Worm (Caenorhabditis elegans) whole organism, dauer: ENCODE data around the gene sri-51.
"Not testable (repeated sequence)": the region's sequence is repeated elsewhere in the genome, so short reads cannot be mapped to it uniquely, and the experiment has no call there.

Experiments
- unc-62 ChIP-seq: sonication (generic microtip); optimal IDR thresholded peaks from 2 replicates; lab custom pipeline; 2017; ENCODE audit warnings: missing biosample characterization, missing genetic modification reagents, missing genetic modification characterization

The sri-51 gene

DNA sequence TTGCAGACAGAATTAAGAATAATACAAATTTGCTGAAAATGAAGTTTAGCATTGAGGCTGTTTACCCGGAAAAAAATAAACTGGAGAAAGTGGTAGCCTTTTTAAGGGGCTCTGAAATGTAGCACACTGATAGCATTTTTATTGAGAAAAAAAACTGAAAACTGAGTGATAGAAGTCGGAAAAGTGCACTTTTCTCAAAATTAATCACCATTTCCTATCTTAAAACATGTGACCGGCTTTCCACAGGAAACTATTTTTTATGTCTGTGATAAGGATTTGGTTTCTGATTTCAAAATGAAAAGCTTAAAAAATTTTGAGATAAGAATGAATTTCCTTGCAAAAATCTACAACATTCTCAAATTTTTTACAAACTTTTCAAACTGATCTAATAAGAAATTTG, 21.8 kb upstream of the sri-51 start, which contains the start of gene ZC239.22:
Gene ZC239.22 (minus strand): TSS at position 101 of the 400 bp plus-strand sequence.
- no peak for TF ChIP-seq unc-62 (GFP tag; lab: Kevin White, UChicago)

- not testable (repeated sequence) for TF ChIP-seq unc-62 (GFP tag; lab: Kevin White, UChicago)
Observed at ce11 chrII:3215762-3216161, 16.9 kb upstream of the sri-51 start, which contains the start of gene ZC239.3. Gene ZC239.3 (plus strand): TSS chrII:3216062.

- no peak for TF ChIP-seq unc-62 (GFP tag; lab: Kevin White, UChicago)
Observed at ce11 chrII:3213898-3214297, 15.0 kb upstream of the sri-51 start, which contains the start of gene ZC239.4. Gene ZC239.4 (plus strand): TSS chrII:3214198.

DNA sequence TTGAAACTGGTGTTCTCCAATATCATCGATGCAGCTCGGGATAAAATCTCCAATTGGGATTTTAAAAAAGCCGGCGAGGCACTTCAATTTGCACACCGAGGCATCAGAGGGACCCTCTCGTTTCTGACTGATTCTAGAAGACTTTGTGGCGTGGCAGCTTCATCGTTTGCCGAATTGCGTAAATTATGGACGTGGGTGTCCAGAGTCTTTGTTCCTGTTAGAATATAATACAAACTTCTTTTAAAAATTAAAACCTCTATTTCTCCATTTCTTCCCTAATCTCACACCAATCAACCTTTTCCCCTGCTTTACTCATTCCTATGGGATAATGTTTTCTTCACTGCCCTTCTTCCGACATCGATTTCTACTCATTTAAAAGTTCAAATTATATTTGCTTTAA, 11.5 kb upstream of the sri-51 start, which contains the start of gene ZC239.5:
Gene ZC239.5 (plus strand): TSS at position 301 of the 400 bp plus-strand sequence.
- TF ChIP-seq unc-62 (GFP tag; lab: Kevin White, UChicago): no peak

- TF ChIP-seq unc-62 (GFP tag; lab: Kevin White, UChicago): no peak
Observed at ce11 chrII:3209251-3209650, 10.4 kb upstream of the sri-51 start, which contains the start of gene ZC239.6. Gene ZC239.6 (plus strand): TSS chrII:3209631.

DNA sequence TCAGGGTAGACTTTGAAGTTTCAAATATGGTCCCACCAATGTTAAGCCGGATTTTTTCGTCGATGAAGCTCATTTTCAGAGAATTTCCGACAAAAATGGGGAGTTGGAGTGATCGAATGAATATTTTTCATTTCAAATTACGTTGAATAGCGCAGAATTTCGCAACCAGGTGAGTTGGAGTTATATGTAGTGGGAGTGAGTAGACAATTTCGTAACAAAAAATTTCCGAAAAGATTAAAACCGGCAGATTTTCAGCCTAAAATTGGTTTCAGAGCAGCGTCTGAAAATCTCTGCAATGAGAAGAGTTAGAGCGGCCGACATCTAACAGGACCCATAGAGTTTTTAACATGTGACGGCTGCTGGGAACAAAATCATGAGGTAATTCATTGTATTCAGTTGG, 9.8 kb upstream of the sri-51 start, which contains the start of gene sdz-35:
Gene sdz-35 (minus strand): TSS at position 101 of the 400 bp plus-strand sequence.
- no peak for TF ChIP-seq unc-62 (GFP tag; lab: Kevin White, UChicago)

- no peak for TF ChIP-seq unc-62 (GFP tag; lab: Kevin White, UChicago)
Observed at ce11 chrII:3206423-3206989, 7.6 kb upstream of the sri-51 start, which contains the start of the genes ZC239.20 and ZC239.21. Gene ZC239.20 (minus strand): TSS chrII:3206523. Gene ZC239.21 (plus strand): TSS chrII:3206939.

- TF ChIP-seq unc-62 (GFP tag; lab: Kevin White, UChicago): no peak
Observed at ce11 chrII:3203415-3203814, 4.5 kb upstream of the sri-51 start, which contains the start of gene sri-50. Gene sri-50 (plus strand): TSS chrII:3203715.

ce11 chrII:3202519-3202918, 3.6 kb upstream of the sri-51 start, which contains the start of gene sri-53:
Gene sri-53 (minus strand): TSS chrII:3202619.
- TF ChIP-seq unc-62 (GFP tag; lab: Kevin White, UChicago): no peak

ce11 chrII:3201242-3201641, 2.3 kb upstream of the sri-51 start, which contains the start of gene sri-48:
Gene sri-48 (minus strand): TSS chrII:3201342.
- not testable (repeated sequence) for TF ChIP-seq unc-62 (GFP tag; lab: Kevin White, UChicago)

- no peak for TF ChIP-seq unc-62 (GFP tag; lab: Kevin White, UChicago)
Observed at ce11 chrII:3196966-3197365, 1.9 kb downstream of the sri-51 start, which contains the start of gene gcy-15. Gene gcy-15 (minus strand): TSS chrII:3197066.

DNA sequence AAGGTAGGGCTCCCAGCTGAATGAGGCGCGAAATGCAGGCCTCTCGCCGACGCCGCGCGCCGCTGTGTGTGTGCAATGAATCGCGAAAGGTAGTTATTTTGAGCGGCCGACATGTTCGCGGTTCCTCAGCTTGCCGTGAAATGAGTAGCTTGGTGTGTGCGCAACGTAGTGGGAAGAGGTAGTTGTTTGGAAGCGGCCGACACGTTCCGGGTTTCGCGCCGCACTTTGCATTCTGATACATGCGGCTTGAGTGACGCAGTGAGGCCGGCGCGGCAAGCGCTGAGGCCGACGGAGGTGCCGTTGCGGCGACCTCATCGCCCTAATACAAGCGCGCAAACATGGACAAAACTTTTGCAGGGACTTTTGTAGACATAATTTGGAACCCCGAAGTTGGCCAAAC, 3.2 kb downstream of the sri-51 start:
- TF ChIP-seq unc-62 (GFP tag; lab: Kevin White, UChicago): no peak

ce11 chrII:3191544-3191943, 7.4 kb downstream of the sri-51 start, which contains the start of gene Y27F2A.9:
Gene Y27F2A.9 (minus strand): TSS chrII:3191644.
- TF ChIP-seq unc-62 (GFP tag; lab: Kevin White, UChicago): not testable (repeated sequence)

ce11 chrII:3189038-3189437, 9.9 kb downstream of the sri-51 start, which contains the start of gene Y27F2A.11:
Gene Y27F2A.11 (plus strand): TSS chrII:3189338.
- TF ChIP-seq unc-62 (GFP tag; lab: Kevin White, UChicago): not testable (repeated sequence)

DNA sequence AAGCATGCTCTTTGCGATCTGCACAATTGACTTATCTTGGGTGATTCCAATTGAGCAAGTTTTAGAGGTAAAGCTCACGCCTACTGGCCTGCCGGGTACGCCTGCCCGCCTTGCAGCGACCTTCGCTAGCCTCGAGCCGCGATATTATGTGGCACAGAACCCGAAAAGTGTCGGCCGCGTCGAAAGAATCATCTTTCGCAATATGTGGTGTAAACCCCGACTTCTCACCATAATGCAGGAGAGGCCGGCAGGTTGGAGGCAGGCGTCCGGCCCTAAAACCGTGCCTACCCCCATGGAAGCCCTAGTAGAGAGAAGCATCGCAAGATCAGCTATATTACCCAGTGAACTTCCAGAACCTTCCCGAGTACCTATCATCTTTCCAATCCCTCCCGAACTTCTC, 13.1 kb downstream of the sri-51 start:
- no peak for TF ChIP-seq unc-62 (GFP tag; lab: Kevin White, UChicago)

DNA sequence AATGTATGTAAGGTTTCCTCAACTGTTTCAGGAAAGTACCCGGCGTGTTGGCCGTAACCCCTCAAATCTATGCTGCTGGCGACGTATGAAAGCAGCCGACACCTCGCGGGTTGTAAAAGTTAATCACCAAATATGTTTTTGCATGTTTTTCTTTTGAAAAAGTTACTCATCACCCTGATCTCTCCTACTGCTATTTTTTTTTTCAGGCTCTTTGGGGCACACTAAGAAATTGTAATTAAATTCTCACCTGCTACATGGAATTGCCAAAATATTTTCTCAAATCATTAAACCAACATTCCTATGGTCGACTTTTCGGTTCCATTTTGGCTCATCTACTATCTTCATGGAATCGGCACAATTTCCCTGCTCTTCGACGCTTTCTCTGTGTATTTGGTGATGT, 14.0 kb downstream of the sri-51 start, which contains the start of gene sri-78:
Gene sri-78 (plus strand): TSS at position 301 of the 400 bp plus-strand sequence.
- not testable (repeated sequence) for TF ChIP-seq unc-62 (GFP tag; lab: Kevin White, UChicago)
